Fruit fly (Drosophila melanogaster): ENCODE data around the gene Alp12.

DNA sequence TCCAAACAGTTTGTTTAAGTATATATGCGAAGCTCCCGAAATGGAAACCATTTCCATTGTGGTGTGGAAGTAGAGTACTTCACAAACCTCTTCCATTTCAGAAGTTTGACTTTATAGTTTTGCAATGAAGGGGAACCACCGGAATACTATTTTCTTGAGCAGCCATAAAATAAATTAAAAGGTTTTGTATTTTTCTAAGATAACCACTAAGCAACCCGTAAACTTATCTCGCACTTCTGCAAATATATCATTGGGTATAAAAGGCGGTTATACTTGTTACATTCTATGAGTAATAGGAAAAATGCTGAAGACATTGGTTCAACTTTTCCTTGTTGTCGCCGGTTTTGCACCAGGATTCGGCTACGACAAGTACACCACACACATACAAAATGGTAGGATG is 5.8 kb upstream of the Alp12 start, which contains the start of gene lectin-37Da:
- no peak for TF ChIP-seq N (GFP tag; optimal IDR thresholded peaks at IDR 0.05)
- no peak for TF ChIP-seq Dfd (GFP tag; optimal IDR thresholded peaks at IDR 0.05)
- no peak for TF ChIP-seq sage (GFP tag; optimal IDR thresholded peaks at IDR 0.05)
- no peak for TF ChIP-seq CG32264 (GFP tag; optimal IDR thresholded peaks at IDR 0.05)
- no peak for TF ChIP-seq HLH106 (tag; optimal IDR thresholded peaks at IDR 0.05)

All from whole organism, wandering third instar larva.